Fruit fly (Drosophila melanogaster): ENCODE results near the gene subdued.

The subdued gene

DNA sequence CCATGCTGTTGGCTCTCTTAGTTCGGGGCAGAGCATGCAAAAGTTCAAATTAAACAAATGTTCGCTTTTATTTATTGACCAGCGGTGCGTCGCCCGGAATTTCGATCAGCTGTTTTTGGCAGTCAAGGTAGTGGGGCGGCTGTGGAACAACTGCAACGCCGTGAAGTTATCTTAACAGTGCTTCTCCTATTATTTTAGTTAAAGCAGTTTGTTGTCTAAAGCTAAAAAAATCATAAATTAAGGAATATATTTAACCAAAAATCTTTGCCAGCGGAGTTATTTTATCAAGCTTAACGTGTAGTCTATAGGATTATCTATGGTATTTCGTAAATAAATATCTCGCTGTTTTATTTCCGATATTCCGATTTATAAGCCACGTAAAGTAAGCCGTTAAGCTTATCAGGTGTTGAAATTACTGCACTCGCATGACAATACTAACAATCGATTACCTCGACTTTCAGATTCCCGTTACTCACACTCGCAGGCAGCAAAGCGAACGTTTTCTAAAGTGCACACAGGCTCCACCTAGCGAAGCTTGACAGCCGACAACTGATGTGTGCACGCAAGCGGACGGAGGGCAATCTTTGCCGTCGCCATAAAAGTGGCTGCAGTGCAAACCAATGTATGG is 5.9 kb upstream of the subdued start, which contains the start of the genes CG6195 and CG31220 (continued):
- TF ChIP-seq bigmax (GFP tag; optimal IDR thresholded peaks at IDR 0.05), result peak; percentile 94
- TF ChIP-seq hbn (GFP tag; IDR thresholded peaks at IDR 0.05; ENCODE audit: partially characterized antibody), result peak; percentile 33; the same call in 1 of the 2 replicates
- peak; percentile 92 for TF ChIP-seq MBD-R2 (GFP tag; IDR thresholded peaks at IDR 0.05)
- peak; percentile 100 for TF ChIP-seq CG1603 (tag; optimal IDR thresholded peaks at IDR 0.05)
- TF ChIP-seq sd (tag; optimal IDR thresholded peaks at IDR 0.05), result peak; percentile 98
- TF ChIP-seq CTCF (GFP tag; optimal IDR thresholded peaks at IDR 0.05), result peak; percentile 93
- peak; percentile 28 for TF ChIP-seq Mes4 (GFP tag; optimal IDR thresholded peaks at IDR 0.05)
- TF ChIP-seq Xbp1 (GFP tag; optimal IDR thresholded peaks at IDR 0.05), result peak; percentile 44
- peak; percentile 10 for TF ChIP-seq CG9437 (GFP tag; optimal IDR thresholded peaks at IDR 0.05)
- TF ChIP-seq sob (GFP tag; IDR thresholded peaks at IDR 0.05), result 0 out of 2 replicates have a peak, but pooled peaks have one; percentile 28
- 0 out of 2 replicates have a peak, but pooled peaks have one; percentile 13 for TF ChIP-seq Nf-YA (GFP tag; IDR thresholded peaks at IDR 0.05)
- no peak for TF ChIP-seq CG7987 (GFP tag; optimal IDR thresholded peaks at IDR 0.05)
- TF ChIP-seq CG14014 (GFP tag; IDR thresholded peaks at IDR 0.05), result peak; percentile 29; the same call in 1 of the 2 replicates
- TF ChIP-seq CG14710 (tag; optimal IDR thresholded peaks at IDR 0.05), result peak; percentile 26
- TF ChIP-seq Ets97D (GFP tag; optimal IDR thresholded peaks at IDR 0.05), result peak; percentile 57
- TF ChIP-seq mirr (GFP tag; optimal IDR thresholded peaks at IDR 0.05), result no peak
- no peak for TF ChIP-seq CG3065 (GFP tag; optimal IDR thresholded peaks at IDR 0.05)
- TF ChIP-seq E2f2 (GFP tag; IDR thresholded peaks at IDR 0.05), result peak; percentile 40; the same call in 1 of the 2 replicates
- no peak for TF ChIP-seq ems (GFP tag; optimal IDR thresholded peaks at IDR 0.05)
- TF ChIP-seq Camta (GFP tag; optimal IDR thresholded peaks at IDR 0.05), result peak; percentile 23
- TF ChIP-seq chn (GFP tag; optimal IDR thresholded peaks at IDR 0.05), result peak; percentile 21
- TF ChIP-seq CG10431 (GFP tag; optimal IDR thresholded peaks at IDR 0.05), result peak; percentile 17
- TF ChIP-seq sens (GFP tag), result peak; percentile 86
- TF ChIP-seq ara (GFP tag; IDR thresholded peaks at IDR 0.05), result no peak
- no peak for TF ChIP-seq jumu (GFP tag; optimal IDR thresholded peaks at IDR 0.05)
- TF ChIP-seq oc (tag; optimal IDR thresholded peaks at IDR 0.05), result no peak
- TF ChIP-seq CG30403 (GFP tag; optimal IDR thresholded peaks at IDR 0.05), result peak; percentile 19
- TF ChIP-seq trh (GFP tag; optimal IDR thresholded peaks at IDR 0.05), result no peak
- peak; percentile 19 for TF ChIP-seq CG13424 (tag; optimal IDR thresholded peaks at IDR 0.05)
- peak; percentile 40 for TF ChIP-seq Lhr (GFP tag; optimal IDR thresholded peaks at IDR 0.05)
- TF ChIP-seq lola (GFP tag; optimal IDR thresholded peaks at IDR 0.05), result no peak
- TF ChIP-seq ham (GFP tag; IDR thresholded peaks at IDR 0.05), result no peak
- TF ChIP-seq pzg (GFP tag; optimal IDR thresholded peaks at IDR 0.05), result peak; percentile 70
- TF ChIP-seq CG14860 (GFP tag; IDR thresholded peaks at IDR 0.05; ENCODE audit: partially characterized antibody), result peak; percentile 26; the same call in 1 of the 3 replicates
- TF ChIP-seq dmrt11E (tag; optimal IDR thresholded peaks at IDR 0.05), result no peak
- no peak for TF ChIP-seq fru (optimal IDR thresholded peaks at IDR 0.05)
- TF ChIP-seq bsh (GFP tag; optimal IDR thresholded peaks at IDR 0.05), result peak in 1 of 2 experiments; percentile 23
- no peak for TF ChIP-seq Hr3 (GFP tag; optimal IDR thresholded peaks at IDR 0.05)
- TF ChIP-seq Myb (GFP tag; optimal IDR thresholded peaks at IDR 0.05), result peak; percentile 76
- no peak for TF ChIP-seq CG10274 (GFP tag; optimal IDR thresholded peaks at IDR 0.05)
- peak; percentile 12 to 65 for TF ChIP-seq Pdp1 (GFP tag; optimal IDR thresholded peaks at IDR 0.05)
- TF ChIP-seq psq (GFP tag; optimal IDR thresholded peaks at IDR 0.05), result no peak
- TF ChIP-seq sc (optimal IDR thresholded peaks at IDR 0.05), result no peak
- no peak for TF ChIP-seq sc (GFP tag; optimal IDR thresholded peaks at IDR 0.05)
- TF ChIP-seq Dll (GFP tag; IDR thresholded peaks at IDR 0.05; ENCODE audit: partially characterized antibody), result peak; percentile 51; the same call in 2 of the 4 replicates
- no peak for TF ChIP-seq CG10979 (tag; optimal IDR thresholded peaks at IDR 0.05)
- 0 out of 2 replicates have a peak, but pooled peaks have one; percentile 24 for TF ChIP-seq CG17328 (GFP tag; IDR thresholded peaks at IDR 0.05)
- TF ChIP-seq Nf-YC (tag; optimal IDR thresholded peaks at IDR 0.05), result peak; percentile 5
- TF ChIP-seq CG12219 (GFP tag; optimal IDR thresholded peaks at IDR 0.05), result no peak
- no peak for TF ChIP-seq ase (GFP tag; IDR thresholded peaks at IDR 0.05)

All from whole organism, embryonic.